Worm (Caenorhabditis elegans): ENCODE data around the gene Y45G12B.3.

The Y45G12B.3 gene

DNA sequence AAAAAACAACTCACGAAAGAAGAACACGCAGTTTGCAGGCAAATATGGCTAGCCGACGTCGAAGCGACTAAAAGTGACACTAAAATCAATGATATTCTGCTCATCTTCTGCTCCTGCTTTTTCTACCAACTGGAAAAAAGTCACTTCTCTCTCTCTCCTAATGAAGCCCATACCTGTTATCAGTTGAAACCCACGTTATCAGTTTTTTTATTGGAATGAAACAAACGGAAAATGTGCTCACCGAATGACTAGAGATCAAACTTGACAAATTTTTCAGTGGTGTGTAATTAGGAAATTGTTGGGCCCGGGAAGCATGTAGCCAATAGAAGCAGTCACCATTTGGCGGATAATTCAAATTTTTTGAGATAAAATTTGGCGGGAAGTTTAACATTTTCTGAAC, 15.4 kb upstream of the Y45G12B.3 start, which contains the start of gene C24B9.3:
C24B9.3 (minus strand) TSS at position 171 of the 400 bp plus-strand sequence.
- no peak for TF ChIP-seq xbp-1 (tag; optimal IDR thresholded peaks at IDR 0.05)
- TF ChIP-seq jun-1 (tag; optimal IDR thresholded peaks at IDR 0.05) = no peak
- TF ChIP-seq nhr-71 (tag; optimal IDR thresholded peaks at IDR 0.05) = no peak
- TF ChIP-seq lin-35 (GFP tag; optimal IDR thresholded peaks at IDR 0.05) = peak in 1 of 2 experiments; percentile 11
- peak; percentile 63 for TF ChIP-seq elt-2 (tag; optimal IDR thresholded peaks at IDR 0.05)
- no peak for TF ChIP-seq lin-14 (GFP tag; optimal IDR thresholded peaks at IDR 0.05)
- TF ChIP-seq zag-1 (tag; optimal IDR thresholded peaks at IDR 0.05) = no peak

DNA sequence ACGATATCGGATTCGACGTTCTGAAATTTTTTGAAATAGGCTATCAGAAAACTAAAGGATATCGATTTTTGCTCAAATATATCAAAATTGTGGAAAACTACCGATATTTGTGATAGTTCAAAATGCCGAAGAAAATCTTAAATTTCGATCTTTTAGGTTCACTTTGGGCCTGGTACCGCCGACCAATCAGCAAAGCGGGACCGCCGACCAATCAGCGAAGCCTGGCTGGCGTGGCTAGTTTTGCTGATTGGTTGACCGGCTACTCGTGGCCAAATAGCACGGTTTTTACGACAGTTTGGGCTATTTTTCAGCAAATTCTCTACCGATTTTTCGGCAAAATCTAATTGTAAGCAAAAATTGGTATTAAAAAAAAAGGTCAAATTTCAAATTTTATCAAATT, 14.1 kb upstream of the Y45G12B.3 start:
- TF ChIP-seq isw-1 (GFP tag; IDR thresholded peaks at IDR 0.05) (no peak), nhr-237 (tag; optimal IDR thresholded peaks at IDR 0.05) (no peak)

DNA sequence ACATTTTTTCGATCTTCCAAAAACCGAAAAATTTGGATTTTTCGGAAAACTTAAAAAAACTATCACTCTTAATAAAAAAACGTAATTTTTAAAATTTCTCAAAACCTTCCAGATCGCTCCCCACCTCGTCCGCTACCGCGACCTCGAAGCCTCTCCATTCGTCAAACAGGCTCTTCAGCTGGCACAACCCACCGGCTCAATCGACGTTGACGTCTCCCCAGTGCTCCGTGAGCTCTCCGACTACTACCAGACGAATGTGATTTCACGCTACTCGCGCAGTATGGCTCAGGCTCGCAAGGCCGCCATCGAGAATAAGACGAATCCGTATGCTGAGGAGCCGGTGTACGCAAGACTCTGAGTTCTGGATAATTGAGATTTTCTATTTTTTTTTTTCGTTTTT, 10.3 kb upstream of the Y45G12B.3 start:
- TF ChIP-seq dpl-1 (GFP tag; optimal IDR thresholded peaks at IDR 0.05) (no peak), efl-1 (optimal IDR thresholded peaks at IDR 0.05) (no peak), efl-1 (GFP tag; optimal IDR thresholded peaks at IDR 0.05 in 1 of 2) (peak in 1 of 2 experiments; percentile 71)

DNA sequence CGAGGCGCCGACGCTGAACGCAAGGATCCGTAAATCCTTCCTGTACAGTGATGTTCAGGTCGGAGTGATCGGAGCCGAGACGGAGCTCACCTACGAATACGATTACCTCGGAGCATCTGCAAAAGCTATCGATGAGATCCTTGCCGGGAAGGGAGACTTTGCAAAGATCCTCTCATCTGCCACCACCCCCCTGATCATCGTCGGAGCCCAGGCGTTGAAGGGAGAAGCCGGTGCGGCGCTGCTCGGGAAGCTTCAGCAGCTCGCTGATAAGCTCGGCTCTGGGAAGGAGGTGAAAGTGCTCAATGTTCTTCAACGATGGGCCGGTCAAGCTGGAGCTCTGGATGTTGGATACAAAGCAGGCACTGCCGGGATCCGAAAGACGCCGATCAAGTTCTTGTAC, 7.2 kb upstream of the Y45G12B.3 start:
- TF ChIP-seq fkh-10 (GFP tag; optimal IDR thresholded peaks at IDR 0.05) (no peak), dsc-1 (tag; optimal IDR thresholded peaks at IDR 0.05) (no peak), C04F5.9 (tag; optimal IDR thresholded peaks at IDR 0.05) (no peak), zip-4 (GFP tag; optimal IDR thresholded peaks at IDR 0.05) (no peak), xbp-1 (tag; optimal IDR thresholded peaks at IDR 0.05) (no peak), tbx-2 (tag; optimal IDR thresholded peaks at IDR 0.05) (no peak), mdl-1 (tag; optimal IDR thresholded peaks at IDR 0.05) (no peak), aly-2 (tag; optimal IDR thresholded peaks at IDR 0.05) (no peak), nhr-76 (tag; optimal IDR thresholded peaks at IDR 0.05) (no peak), unc-62 (GFP tag; optimal IDR thresholded peaks at IDR 0.05) (no peak)

DNA sequence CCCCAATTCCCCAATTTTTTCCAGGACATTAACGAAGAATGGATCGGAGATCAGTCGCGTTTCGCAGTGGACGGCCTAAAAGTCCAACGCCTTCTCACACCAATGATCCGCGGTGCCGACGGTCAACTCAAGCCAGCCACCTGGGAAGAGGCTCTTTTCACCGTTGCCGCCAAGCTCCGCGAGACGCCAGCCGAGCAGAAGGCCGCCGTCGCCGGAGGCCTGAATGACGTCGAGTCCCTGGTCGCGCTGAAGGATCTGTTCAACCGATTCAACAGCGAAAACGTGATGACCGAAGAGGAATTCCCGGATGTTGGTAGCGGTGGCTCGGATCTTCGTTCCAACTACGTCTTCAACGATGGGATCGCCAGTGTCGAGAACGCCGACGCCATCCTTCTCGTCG, 6.8 kb upstream of the Y45G12B.3 start:
- TF ChIP-seq lin-13 (GFP tag; optimal IDR thresholded peaks at IDR 0.05) = no peak
- TF ChIP-seq sup-37 (GFP tag; optimal IDR thresholded peaks at IDR 0.05) = no peak
- TF ChIP-seq skn-1 (tag; optimal IDR thresholded peaks at IDR 0.05) = no peak

DNA sequence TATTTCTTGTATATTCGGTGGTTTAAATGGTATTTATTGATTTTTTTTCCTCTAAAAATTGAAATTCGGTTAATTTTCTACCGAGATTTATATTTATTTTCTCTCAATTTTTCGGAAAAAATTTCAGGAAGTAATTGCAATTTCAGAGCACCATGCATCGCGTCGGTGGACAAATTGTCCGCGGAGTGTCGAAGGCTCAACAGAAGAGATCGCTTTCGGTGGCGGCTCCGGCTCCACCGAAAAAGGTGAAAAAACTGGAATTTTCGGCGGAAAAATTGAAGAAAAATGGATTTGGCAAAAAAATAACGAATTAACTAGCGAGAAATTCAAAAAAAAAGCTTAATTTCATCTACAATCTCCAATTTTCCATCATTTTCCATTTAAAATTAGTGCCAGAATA, 2.8 kb upstream of the Y45G12B.3 start, which contains the start of gene nuo-5:
nuo-5 (plus strand) TSS at position 147 of the 400 bp plus-strand sequence.
- TF ChIP-seq nhr-47 (tag; optimal IDR thresholded peaks at IDR 0.05) = no peak

DNA sequence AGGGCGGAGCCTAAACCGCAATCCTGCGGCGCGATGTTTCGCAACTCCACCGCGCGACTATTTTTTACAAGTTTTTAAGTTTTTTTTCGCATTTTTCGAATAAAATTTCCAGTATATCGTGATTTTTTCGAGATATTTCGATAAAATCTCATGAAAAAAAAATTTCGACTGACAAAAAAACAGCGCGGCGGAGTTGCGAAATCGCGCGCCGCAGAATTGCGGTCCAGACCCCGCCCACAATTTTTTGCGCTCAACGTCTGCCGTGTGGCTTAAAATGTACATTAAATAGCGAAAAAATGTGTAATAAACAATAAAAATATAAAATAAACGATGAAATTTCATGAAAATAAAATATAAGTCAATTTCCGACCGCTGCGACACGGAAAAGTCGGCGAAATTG, 1.6 kb upstream of the Y45G12B.3 start:
- no peak for TF ChIP-seq aly-2 (tag; optimal IDR thresholded peaks at IDR 0.05)
- TF ChIP-seq fkh-10 (GFP tag; optimal IDR thresholded peaks at IDR 0.05) = no peak
- no peak for TF ChIP-seq efl-3 (GFP tag; optimal IDR thresholded peaks at IDR 0.05)
- no peak for TF ChIP-seq nhr-12 (tag; optimal IDR thresholded peaks at IDR 0.05)
- no peak for TF ChIP-seq lin-15B (tag; optimal IDR thresholded peaks at IDR 0.05)
- TF ChIP-seq fkh-4 (tag; optimal IDR thresholded peaks at IDR 0.05; ENCODE audit: borderline replicate concordance) = no peak
- TF ChIP-seq C34B4.2 (tag; optimal IDR thresholded peaks at IDR 0.05) = no peak
- TF ChIP-seq ceh-88 (GFP tag; IDR thresholded peaks at IDR 0.05) = no peak
- TF ChIP-seq lin-35 (GFP tag; optimal IDR thresholded peaks at IDR 0.05) = no peak
- TF ChIP-seq nhr-11 (tag; optimal IDR thresholded peaks at IDR 0.05) = no peak
- TF ChIP-seq nhr-237 (tag; optimal IDR thresholded peaks at IDR 0.05) = no peak
- TF ChIP-seq F16B12.6 (tag; optimal IDR thresholded peaks at IDR 0.05) = no peak
- no peak for TF ChIP-seq pqm-1 (tag; optimal IDR thresholded peaks at IDR 0.05)
- TF ChIP-seq lir-3 (tag; optimal IDR thresholded peaks at IDR 0.05; ENCODE audit: poor library complexity) = no peak
- TF ChIP-seq mep-1 (tag; optimal IDR thresholded peaks at IDR 0.05) = no peak
- no peak for TF ChIP-seq ces-1 (GFP tag; optimal IDR thresholded peaks at IDR 0.05)
- TF ChIP-seq ets-5 (GFP tag; IDR thresholded peaks at IDR 0.05) = no peak
